Worm (Caenorhabditis elegans) whole organism, L4 larva: Measurements from ENCODE around the gene nspd-9.
A peak's percentile ranks its signal among the peaks of the same experiment; 100 is the strongest.

Experiments
- R02D3.7 ChIP-seq: fragments of 150-350 bp; sonication (generic microtip); optimal IDR thresholded peaks from 3 replicates; lab custom pipeline; 2014; ENCODE audit warnings: missing biosample characterization, missing genetic modification characterization
- aha-1 ChIP-seq: fragments of 150-350 bp; peaks from one replicate; lab custom pipeline; 2014; ENCODE audit warnings: missing biosample characterization, missing genetic modification characterization
- ceh-28 ChIP-seq: fragments of 150-350 bp; optimal IDR thresholded peaks from 2 replicates; lab custom pipeline; 2014; ENCODE audit warnings: missing biosample characterization, missing genetic modification reagents, missing genetic modification characterization
- ceh-82 ChIP-seq: sonication (generic microtip); optimal IDR thresholded peaks from 2 replicates; lab custom pipeline; 2017; ENCODE audit warnings: missing biosample characterization, missing genetic modification characterization
- ces-1 ChIP-seq: fragments of 150-350 bp; sonication (generic microtip); optimal IDR thresholded peaks from 4 replicates; lab custom pipeline; 2014; ENCODE audit warnings: missing biosample characterization, missing genetic modification reagents, missing genetic modification characterization
- daf-19 ChIP-seq: fragments of 200-800 bp; sonication (Bioruptor generic); conservative IDR thresholded peaks from 2 replicates; pipeline ENCODE4 v1.3.6; 2022; ENCODE audit warnings: missing genetic modification characterization, missing compliant biosample characterization
- dmd-9 ChIP-seq: fragments of 200-800 bp; sonication (Bioruptor generic); IDR thresholded peaks from 2 replicates; pipeline ENCODE4 v1.3.6; 2022; ENCODE audit warnings: missing genetic modification reagents, missing genetic modification characterization, missing compliant biosample characterization
- dpl-1 ChIP-seq: fragments of 150-350 bp; optimal IDR thresholded peaks from 2 replicates; lab custom pipeline; 2014; ENCODE audit warnings: missing biosample characterization, missing genetic modification reagents, missing genetic modification characterization
- egl-43 ChIP-seq: fragments of 200-800 bp; sonication (Bioruptor generic); IDR thresholded peaks from 2 replicates; pipeline ENCODE4 v1.3.6; 2022; ENCODE audit warnings: missing genetic modification reagents, missing genetic modification characterization, missing compliant biosample characterization
- fkh-10 ChIP-seq: fragments of 150-350 bp; optimal IDR thresholded peaks from 2 replicates; lab custom pipeline; 2014; ENCODE audit warnings: missing biosample characterization, missing genetic modification reagents, missing genetic modification characterization
- gei-8 ChIP-seq: fragments of 200-800 bp; sonication (Bioruptor generic); optimal IDR thresholded peaks from 2 replicates; lab custom pipeline; 2018; ENCODE audit warnings: mild to moderate bottlenecking, missing genetic modification characterization, missing compliant biosample characterization
- hmg-1.1 ChIP-seq: fragments of 200-800 bp; sonication (Bioruptor generic); IDR thresholded peaks from 2 replicates; pipeline ENCODE4 v1.3.6; 2022; ENCODE audit warnings: missing genetic modification reagents, missing genetic modification characterization, missing compliant biosample characterization
- lin-1 ChIP-seq: fragments of 200-800 bp; sonication (Bioruptor generic); IDR thresholded peaks from 2 replicates; pipeline ENCODE4 v1.3.6; 2022; ENCODE audit warnings: missing genetic modification reagents, missing genetic modification characterization, missing compliant biosample characterization
- lin-29 ChIP-seq: fragments of 200-800 bp; sonication (Bioruptor generic); IDR thresholded peaks from 2 replicates; pipeline ENCODE4 v1.3.6; 2022; ENCODE audit warnings: missing genetic modification reagents, missing genetic modification characterization, missing compliant biosample characterization
- lin-38 ChIP-seq: fragments of 200-800 bp; sonication (Bioruptor generic); IDR thresholded peaks from 2 replicates; pipeline ENCODE4 v1.3.6; 2022; ENCODE audit warnings: missing genetic modification reagents, missing genetic modification characterization, missing compliant biosample characterization
- lir-3 ChIP-seq: sonication (generic microtip); optimal IDR thresholded peaks from 2 replicates; lab custom pipeline; 2016; ENCODE audit warnings: mild to moderate bottlenecking, missing genetic modification characterization, missing compliant biosample characterization
- lsy-2 ChIP-seq, 2 experiments: fragments of 150-350 bp in 1 of 2; sonication (generic microtip) in 1 of 2; optimal IDR thresholded peaks; 2 replicates each; lab custom pipeline; 2014 to 2017; ENCODE audit warnings: missing biosample characterization in 2 of 2, missing genetic modification characterization in 2 of 2
- madf-5 ChIP-seq, 2 experiments: fragments of 200-800 bp; sonication (Bioruptor generic); IDR thresholded peaks; 2 replicates each; pipeline ENCODE4 v1.3.6; 2022; ENCODE audit warnings: missing compliant biosample characterization in 2 of 2, missing genetic modification characterization in 2 of 2
- mdt-29 ChIP-seq: fragments of 200-800 bp; sonication (Bioruptor generic); IDR thresholded peaks from 2 replicates; pipeline ENCODE4 v1.3.6; 2022; ENCODE audit warnings: missing genetic modification reagents, missing genetic modification characterization, missing compliant biosample characterization
- mes-2 ChIP-seq: sonication (generic microtip); optimal IDR thresholded peaks from 2 replicates; lab custom pipeline; 2016; ENCODE audit warnings: missing genotype, mild to moderate bottlenecking, missing genetic modification characterization, missing compliant biosample characterization; ENCODE audit not compliant: poor library complexity, severe bottlenecking
- mxl-2 ChIP-seq: fragments of 200-800 bp; sonication (Bioruptor generic); conservative IDR thresholded peaks from 2 replicates; pipeline ENCODE4 v1.3.6; 2022; ENCODE audit warnings: missing genetic modification reagents, missing genetic modification characterization, missing compliant biosample characterization
- nhr-102 ChIP-seq: sonication (generic microtip); optimal IDR thresholded peaks from 2 replicates; lab custom pipeline; 2016; ENCODE audit warnings: mild to moderate bottlenecking, missing genetic modification characterization, moderate library complexity, missing compliant biosample characterization
- nhr-111 ChIP-seq: fragments of 200-800 bp; sonication (Bioruptor generic); optimal IDR thresholded peaks from 2 replicates; lab custom pipeline; 2018; ENCODE audit warnings: mild to moderate bottlenecking, missing genetic modification characterization, missing compliant biosample characterization
- nhr-25 ChIP-seq: sonication (generic microtip); optimal IDR thresholded peaks from 2 replicates; lab custom pipeline; 2017; ENCODE audit warnings: missing genetic modification characterization, mild to moderate bottlenecking, missing compliant biosample characterization, antibody characterized with exemption, moderate library complexity, borderline replicate concordance; ENCODE audit not compliant: insufficient read depth
- nhr-28 ChIP-seq: fragments of 150-350 bp; optimal IDR thresholded peaks from 2 replicates; lab custom pipeline; 2014; ENCODE audit warnings: missing biosample characterization, missing genetic modification characterization
- nhr-48 ChIP-seq: sonication (generic microtip); optimal IDR thresholded peaks from 2 replicates; lab custom pipeline; 2016; ENCODE audit warnings: mild to moderate bottlenecking, missing genetic modification characterization, missing compliant biosample characterization
- nhr-77 ChIP-seq: fragments of 150-350 bp; optimal IDR thresholded peaks from 2 replicates; lab custom pipeline; 2014; ENCODE audit warnings: missing biosample characterization, missing genetic modification characterization
- pha-4 ChIP-seq, 2 experiments: fragments of 150-350 bp in 1 of 2; fragments of 200-800 bp in 1 of 2; sonication (Bioruptor generic) in 1 of 2; IDR thresholded peaks in 1 of 2; optimal IDR thresholded peaks in 1 of 2; 2 replicates each; pipeline versions ENCODE4 v1.3.6 to Lab custom; 2014 to 2022; ENCODE audit warnings: missing genetic modification characterization in 2 of 2, missing genetic modification reagents in 2 of 2, missing biosample characterization in 1 of 2, missing compliant biosample characterization in 1 of 2
- php-3 ChIP-seq: fragments of 200-800 bp; sonication (Bioruptor generic); IDR thresholded peaks from 2 replicates; pipeline ENCODE4 v1.3.6; 2022; ENCODE audit warnings: missing genetic modification reagents, missing genetic modification characterization, missing compliant biosample characterization
- saeg-2 ChIP-seq: fragments of 200-800 bp; sonication (Bioruptor generic); IDR thresholded peaks from 2 replicates; pipeline ENCODE4 v1.3.6; 2022; ENCODE audit warnings: missing genetic modification reagents, missing genetic modification characterization, missing compliant biosample characterization
- sdz-12 ChIP-seq: fragments of 200-800 bp; sonication (Bioruptor generic); optimal IDR thresholded peaks from 2 replicates; lab custom pipeline; 2018; ENCODE audit warnings: mild to moderate bottlenecking, missing genetic modification characterization, missing compliant biosample characterization
- snpc-4 ChIP-seq: fragments of 150-350 bp; optimal IDR thresholded peaks from 2 replicates; lab custom pipeline; 2014; ENCODE audit warnings: missing biosample characterization, missing genetic modification characterization
- tra-1 ChIP-seq: fragments of 200-800 bp; sonication (Bioruptor generic); IDR thresholded peaks from 2 replicates; pipeline ENCODE4 v1.3.6; 2022; ENCODE audit warnings: missing genetic modification reagents, missing genetic modification characterization, missing compliant biosample characterization
- unc-62 ChIP-seq, 3 experiments: fragments of 150-350 bp in 1 of 3; sonication (generic microtip); optimal IDR thresholded peaks in 2 of 3; peaks in 1 of 3; 1 replicate in 1 of 3; 2 replicates in 2 of 3; lab custom pipeline; 2014 to 2017; ENCODE audit warnings: missing biosample characterization in 3 of 3, missing genetic modification characterization in 3 of 3, missing genetic modification reagents in 3 of 3, missing genotype in 1 of 3
- zfp-2 ChIP-seq: sonication (generic microtip); optimal IDR thresholded peaks from 2 replicates; lab custom pipeline; 2016; ENCODE audit warnings: mild to moderate bottlenecking, missing genetic modification characterization, missing compliant biosample characterization
- zfp-3 ChIP-seq: fragments of 200-800 bp; sonication (Bioruptor generic); conservative IDR thresholded peaks from 2 replicates; pipeline ENCODE4 v1.3.6; 2022; ENCODE audit warnings: missing genetic modification reagents, missing genetic modification characterization, missing compliant biosample characterization
- zip-2 ChIP-seq: fragments of 150-350 bp; optimal IDR thresholded peaks from 2 replicates; lab custom pipeline; 2014; ENCODE audit warnings: missing biosample characterization, missing genetic modification characterization
- ztf-11 ChIP-seq: fragments of 150-350 bp; optimal IDR thresholded peaks from 2 replicates; lab custom pipeline; 2014; ENCODE audit warnings: missing biosample characterization, missing genetic modification characterization

Gene nspd-9

DNA sequence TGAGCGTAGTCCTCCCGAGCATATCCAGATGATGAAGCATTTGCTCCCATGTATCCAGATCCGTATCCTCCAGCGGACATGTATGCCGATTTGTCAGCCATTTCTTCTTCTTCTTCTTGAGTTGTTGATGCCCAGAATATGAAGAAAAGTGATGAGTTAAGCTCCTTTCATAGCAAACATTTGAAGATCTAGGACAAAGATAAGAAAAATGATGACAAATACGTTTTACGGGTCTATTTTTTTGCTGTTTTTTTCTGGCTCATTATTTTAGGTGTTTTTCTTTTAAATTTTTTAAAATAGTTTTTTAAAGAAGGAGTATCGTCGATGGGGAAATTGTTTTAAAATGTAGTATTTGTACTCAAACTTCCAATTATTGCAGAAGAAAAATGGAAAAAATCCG lies at the start of gene nspd-9:
Gene nspd-9 (minus strand): TSS at position 101 of the 400 bp plus-strand sequence.
- TF ChIP-seq aha-1: no peak
- no peak for TF ChIP-seq mdt-29
- TF ChIP-seq snpc-4: no peak
- no peak for TF ChIP-seq php-3 (GFP tag; lab: Robert Waterston, UW)
- no peak for TF ChIP-seq ztf-11 (tag; lab: Kevin White, UChicago)
- TF ChIP-seq nhr-111 (GFP tag; lab: Kevin White, UChicago): no peak
- no peak for TF ChIP-seq mes-2 (tag; lab: Kevin White, UChicago)
- no peak for TF ChIP-seq ces-1 (GFP tag; lab: Kevin White, UChicago)

DNA sequence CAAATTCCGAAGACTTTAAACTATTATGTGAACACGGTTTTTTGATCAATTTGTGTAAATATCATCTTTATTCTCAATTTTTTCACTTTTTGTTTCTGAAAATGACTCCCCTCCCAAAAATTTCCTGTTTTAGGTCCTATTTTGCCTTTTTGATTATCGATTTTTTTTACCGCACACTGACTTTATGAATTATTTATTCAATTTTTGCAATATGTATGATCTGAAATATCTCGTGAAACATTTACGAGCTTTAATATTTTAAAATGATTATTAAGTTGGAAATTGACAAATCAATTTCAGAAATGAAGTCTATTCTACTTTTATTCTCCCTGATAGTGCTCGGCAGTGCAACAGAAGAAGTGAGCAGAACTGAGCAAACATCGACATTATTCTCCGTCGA lies 49.3 kb upstream of the nspd-9 start, which contains the start of gene C35D10.1:
Gene C35D10.1 (plus strand): TSS at position 301 of the 400 bp plus-strand sequence.
- peak; percentile 62 for TF ChIP-seq lin-38 (GFP tag; lab: Robert Waterston, UW)
- no peak for TF ChIP-seq madf-5 (GFP tag; IDR thresholded peaks at IDR 0.05; lab: Robert Waterston, UW)
- TF ChIP-seq ceh-28: peak; percentile 38

DNA sequence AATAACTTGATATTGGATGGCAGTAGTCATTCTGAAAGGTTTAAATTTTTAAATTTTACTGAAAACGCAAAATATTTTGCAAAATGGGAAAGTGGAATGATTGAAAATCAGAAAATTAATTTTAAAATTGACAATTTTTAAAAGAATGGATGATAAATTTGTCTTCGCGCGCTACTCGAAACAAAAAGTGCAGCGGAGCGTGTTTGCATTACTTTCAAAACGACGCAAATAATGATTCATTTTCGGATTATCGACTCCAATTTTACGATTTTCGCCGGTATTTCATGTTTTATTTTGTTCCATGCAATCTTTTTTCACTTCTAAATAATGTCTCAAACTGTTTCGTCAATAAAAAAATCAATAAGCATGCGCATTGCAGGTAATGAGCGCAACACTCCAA lies 48.2 kb upstream of the nspd-9 start, which contains the start of the genes tost-1 and arx-6:
Gene tost-1 (minus strand): TSS at position 31 of the 400 bp plus-strand sequence.
Gene arx-6 (plus strand): TSS at position 378 of the 400 bp plus-strand sequence.
- no peak for TF ChIP-seq mxl-2 (GFP tag; lab: Robert Waterston, UW)
- TF ChIP-seq lsy-2 (tag; optimal IDR thresholded peaks at IDR 0.05; lab: Kevin White, UChicago): peak in 1 of 2 experiments; percentile 69
- no peak for TF ChIP-seq saeg-2 (GFP tag; lab: Robert Waterston, UW)
- TF ChIP-seq zfp-2 (tag; lab: Kevin White, UChicago): no peak
- TF ChIP-seq ztf-11 (tag; lab: Kevin White, UChicago): no peak
- peak; percentile 81 for TF ChIP-seq mes-2 (tag; lab: Kevin White, UChicago)
- no peak for TF ChIP-seq sdz-12 (GFP tag; lab: Kevin White, UChicago)
- no peak for TF ChIP-seq zfp-3 (GFP tag; lab: Robert Waterston, UW)
- TF ChIP-seq dmd-9 (GFP tag; lab: Robert Waterston, UW): no peak
- TF ChIP-seq gei-8 (GFP tag; lab: Kevin White, UChicago): no peak
- TF ChIP-seq lin-38 (GFP tag; lab: Robert Waterston, UW): peak; percentile 93
- TF ChIP-seq snpc-4: no peak
- TF ChIP-seq ceh-28: no peak
- TF ChIP-seq nhr-28 (tag; lab: Kevin White, UChicago): no peak
- no peak for TF ChIP-seq pha-4 (GFP tag; IDR thresholded peaks at IDR 0.05; lab: Robert Waterston, UW)
- TF ChIP-seq pha-4 (tag; optimal IDR thresholded peaks at IDR 0.05; lab: Kevin White, UChicago): no peak
- TF ChIP-seq nhr-102 (tag; lab: Kevin White, UChicago): no peak
- no peak for TF ChIP-seq nhr-48 (tag; lab: Kevin White, UChicago)
- TF ChIP-seq nhr-77 (tag; lab: Kevin White, UChicago): no peak
- peak; percentile 84 for TF ChIP-seq dpl-1 (GFP tag; lab: Kevin White, UChicago)
- TF ChIP-seq daf-19 (GFP tag; lab: Robert Waterston, UW): no peak
- no peak for TF ChIP-seq ceh-82 (tag; lab: Kevin White, UChicago)
- TF ChIP-seq lir-3: no peak
- no peak for TF ChIP-seq nhr-25 (tag; lab: Kevin White, UChicago)
- no peak for TF ChIP-seq zip-2
- TF ChIP-seq tra-1 (GFP tag; lab: Robert Waterston, UW): no peak
- TF ChIP-seq lin-1: no peak
- TF ChIP-seq lin-29: no peak
- no peak for TF ChIP-seq R02D3.7
- TF ChIP-seq fkh-10 (GFP tag; lab: Kevin White, UChicago): peak; percentile 19

DNA sequence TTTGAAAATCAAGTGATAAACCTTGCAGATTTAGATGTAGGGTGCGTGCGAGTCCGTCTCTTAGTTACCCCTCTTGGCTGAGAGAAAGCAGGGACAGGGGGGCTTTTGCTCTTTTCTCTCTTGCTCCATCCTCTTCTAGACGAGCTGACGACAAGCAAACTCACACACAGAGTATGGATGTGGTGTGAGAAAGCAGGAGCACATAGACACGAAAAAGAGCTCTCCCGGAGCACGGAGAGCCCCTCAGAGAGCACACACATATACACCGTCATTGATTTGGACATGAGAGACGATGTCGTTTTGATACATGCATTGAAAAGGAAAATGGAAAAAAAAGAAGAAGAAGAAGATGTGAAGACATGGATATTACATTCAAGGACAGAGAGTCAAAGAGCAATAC lies 45.6 kb upstream of the nspd-9 start:
- peak; percentile 53; the same call in 1 of the 2 replicates for TF ChIP-seq hmg-1.1 (GFP tag; lab: Robert Waterston, UW)
- no peak for TF ChIP-seq egl-43 (GFP tag; lab: Robert Waterston, UW)
- peak in 1 of 2 experiments; percentile 77 for TF ChIP-seq unc-62 (GFP tag; optimal IDR thresholded peaks at IDR 0.05 in 1 of 2; lab: Kevin White, UChicago)
- no peak for TF ChIP-seq unc-62 (tag; optimal IDR thresholded peaks at IDR 0.05; lab: Kevin White, UChicago)
